Fruit fly (Drosophila melanogaster): Measurements from ENCODE around the gene CG10333.

DNA sequence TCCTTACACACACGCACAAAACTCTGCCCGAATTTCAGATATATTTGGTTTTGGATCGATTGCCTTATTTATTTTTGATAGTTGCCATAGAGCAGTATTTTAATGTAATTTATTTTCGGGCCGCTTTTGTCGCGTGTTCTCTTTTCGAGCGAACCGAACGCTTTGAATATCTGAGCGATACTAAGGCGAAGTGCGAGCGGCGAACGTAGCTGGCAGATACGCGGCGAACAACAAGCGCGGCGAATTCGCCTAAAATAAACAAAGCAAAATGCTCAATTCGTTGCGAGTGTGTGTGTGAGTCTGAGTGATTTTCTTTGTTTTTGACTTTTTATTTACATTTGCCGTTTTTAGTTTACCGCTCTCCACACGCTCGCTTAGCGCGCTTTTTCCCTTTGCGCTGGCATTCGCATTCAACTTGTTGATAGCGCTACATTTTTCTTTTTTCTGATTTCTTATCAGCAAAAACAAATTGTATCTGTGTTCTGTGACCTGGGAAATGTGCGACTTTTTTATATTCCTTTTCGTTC, 43.5 kb upstream of the CG10333 start:
- no peak for TF ChIP-seq Hr4 (GFP tag; optimal IDR thresholded peaks at IDR 0.05)
- TF ChIP-seq CG3919 (GFP tag; optimal IDR thresholded peaks at IDR 0.05): peak; percentile 40
